Worm (Caenorhabditis elegans): ENCODE measurements around the gene srd-16.

- TF ChIP-seq ces-1 (GFP tag; optimal IDR thresholded peaks at IDR 0.05): no peak
- no peak for TF ChIP-seq lin-13 (tag; optimal IDR thresholded peaks at IDR 0.05)
- no peak for TF ChIP-seq drap-1 (GFP tag; optimal IDR thresholded peaks at IDR 0.05)
- no peak for TF ChIP-seq elt-1 (tag; optimal IDR thresholded peaks at IDR 0.05; ENCODE audit: borderline replicate concordance, insufficient read depth)
- TF ChIP-seq lsy-2 (tag; optimal IDR thresholded peaks at IDR 0.05): no peak
- TF ChIP-seq pha-4 (tag; optimal IDR thresholded peaks at IDR 0.05): no peak
- no peak for TF ChIP-seq nhr-237 (tag; optimal IDR thresholded peaks at IDR 0.05)
- no peak for TF ChIP-seq elt-3 (tag; optimal IDR thresholded peaks at IDR 0.05)
Measured at ce11 chrV:5895021-5895420, 4.8 kb downstream of the srd-16 start, which contains the start of gene grd-9.
